Fruit fly (Drosophila melanogaster) whole organism, embryonic: Measurements from ENCODE around the gene sloth1.

Experiments used
- Antp ChIP-seq: fragments of 200-800 bp; sonication (Bioruptor generic); optimal IDR thresholded peaks from 3 replicates; lab custom pipeline; 2016; ENCODE audit warnings: missing biosample characterization, missing genetic modification characterization
- CG10209 ChIP-seq: fragments of 200-800 bp; sonication (Bioruptor generic); optimal IDR thresholded peaks from 3 replicates; lab custom pipeline; 2017; ENCODE audit warnings: missing biosample characterization, mild to moderate bottlenecking, missing genetic modification characterization, missing genetic modification reagents
- CG10366 ChIP-seq: fragments of 200-800 bp; sonication (Bioruptor generic); IDR thresholded peaks from 2 replicates; pipeline ENCODE4 v1.3.6; 2022; ENCODE audit warnings: missing biosample characterization, missing genetic modification characterization
- CG11093 ChIP-seq: fragments of 200-800 bp; sonication (Bioruptor generic); IDR thresholded peaks from 3 replicates; pipeline ENCODE4 v1.3.6; 2022; ENCODE audit warnings: missing biosample characterization, missing genetic modification characterization
- CG11398 ChIP-seq: fragments of 200-800 bp; sonication (Bioruptor generic); optimal IDR thresholded peaks from 2 replicates; lab custom pipeline; 2016; ENCODE audit warnings: missing biosample characterization, missing genetic modification characterization
- CG12104 ChIP-seq: fragments of 200-800 bp; sonication (Bioruptor generic); optimal IDR thresholded peaks from 3 replicates; lab custom pipeline; 2016; ENCODE audit warnings: missing biosample characterization, missing genetic modification characterization
- CG12219 ChIP-seq: fragments of 200-800 bp; sonication (Bioruptor generic); optimal IDR thresholded peaks from 3 replicates; lab custom pipeline; 2018; ENCODE audit warnings: missing biosample characterization, mild to moderate bottlenecking, missing genetic modification characterization
- CG12744 ChIP-seq: fragments of 200-800 bp; sonication (Bioruptor generic); optimal IDR thresholded peaks from 2 replicates; lab custom pipeline; 2016; ENCODE audit warnings: missing biosample characterization, missing genetic modification characterization
- CG17359 ChIP-seq: fragments of 200-800 bp; sonication (Bioruptor generic); optimal IDR thresholded peaks from 3 replicates; lab custom pipeline; 2018; ENCODE audit warnings: missing biosample characterization, mild to moderate bottlenecking, missing genetic modification characterization, moderate library complexity
- CG18619 ChIP-seq: fragments of 200-800 bp; sonication (Bioruptor generic); optimal IDR thresholded peaks from 3 replicates; lab custom pipeline; 2017; ENCODE audit warnings: missing biosample characterization, mild to moderate bottlenecking, missing genetic modification characterization
- CG18764 ChIP-seq: fragments of 200-800 bp; sonication (Bioruptor generic); optimal IDR thresholded peaks from 3 replicates; lab custom pipeline; 2016; ENCODE audit warnings: missing biosample characterization, missing genetic modification characterization
- CG2199 ChIP-seq: fragments of 200-800 bp; sonication (Bioruptor generic); IDR thresholded peaks from 3 replicates; pipeline ENCODE4 v1.3.6; 2022; ENCODE audit warnings: missing biosample characterization, missing genetic modification characterization
- CG30431 ChIP-seq: fragments of 200-800 bp; sonication (Bioruptor generic); optimal IDR thresholded peaks from 2 replicates; lab custom pipeline; 2017; ENCODE audit warnings: missing biosample characterization, missing genetic modification characterization
- CG31441 ChIP-seq: fragments of 200-800 bp; sonication (Bioruptor generic); IDR thresholded peaks from 2 replicates; pipeline ENCODE4 v1.3.6; 2022; ENCODE audit warnings: missing biosample characterization, missing genetic modification characterization
- CG3726 ChIP-seq: fragments of 200-800 bp; sonication (Bioruptor generic); IDR thresholded peaks from 3 replicates; pipeline ENCODE4, ENCODE4 v1.3.6; 2022; ENCODE audit warnings: missing biosample characterization, missing genetic modification characterization
- CG5245 ChIP-seq: fragments of 200-800 bp; sonication (Bioruptor generic); optimal IDR thresholded peaks from 3 replicates; lab custom pipeline; 2016; ENCODE audit warnings: missing biosample characterization, missing genetic modification characterization
- CG8290 ChIP-seq, 3 experiments: fragments of 200-800 bp; sonication (Bioruptor generic); optimal IDR thresholded peaks; 2 replicates each; lab custom pipeline; 2016 to 2019; ENCODE audit warnings: missing biosample characterization in 3 of 3, missing genetic modification characterization in 3 of 3, mild to moderate bottlenecking in 2 of 3, moderate library complexity in 1 of 3
- GATAe ChIP-seq: fragments of 200-800 bp; sonication (Bioruptor generic); conservative IDR thresholded peaks from 2 replicates; pipeline ENCODE4 v1.3.6; 2022; ENCODE audit warnings: missing biosample characterization, missing genetic modification characterization
- Meics ChIP-seq: fragments of 200-800 bp; sonication (Bioruptor generic); optimal IDR thresholded peaks from 2 replicates; lab custom pipeline; 2017; ENCODE audit warnings: missing biosample characterization, mild to moderate bottlenecking, missing genetic modification characterization
- Myb ChIP-seq: fragments of 200-800 bp; sonication (Bioruptor generic); optimal IDR thresholded peaks from 2 replicates; lab custom pipeline; 2016; ENCODE audit warnings: missing biosample characterization, missing genetic modification characterization
- Oli ChIP-seq: fragments of 200-800 bp; sonication (Bioruptor generic); optimal IDR thresholded peaks from 2 replicates; lab custom pipeline; 2018; ENCODE audit warnings: missing biosample characterization, mild to moderate bottlenecking, missing genetic modification characterization, moderate library complexity
- Pdp1 ChIP-seq, 2 experiments: fragments of 200-800 bp; sonication (Bioruptor generic); optimal IDR thresholded peaks; 3 replicates each; lab custom pipeline; 2016; ENCODE audit warnings: missing biosample characterization in 2 of 2, missing genetic modification characterization in 2 of 2, mild to moderate bottlenecking in 1 of 2, moderate library complexity in 1 of 2
- Ravus ChIP-seq: fragments of 200-800 bp; sonication (Bioruptor generic); IDR thresholded peaks from 2 replicates; pipeline ENCODE4 v1.3.6; 2022; ENCODE audit warnings: missing biosample characterization, missing genetic modification characterization
- ac ChIP-seq: fragments of 200-800 bp; sonication (Bioruptor generic); optimal IDR thresholded peaks from 3 replicates; lab custom pipeline; 2017; ENCODE audit warnings: missing biosample characterization, mild to moderate bottlenecking, missing genetic modification characterization
- al ChIP-seq: fragments of 200-800 bp; sonication (Bioruptor generic); IDR thresholded peaks from 2 replicates; pipeline ENCODE4 v1.3.6; 2022; ENCODE audit warnings: missing biosample characterization, missing genetic modification characterization
- aop ChIP-seq: fragments of 200-800 bp; sonication (Bioruptor generic); IDR thresholded peaks from 2 replicates; pipeline ENCODE4 v1.3.6; 2022; ENCODE audit warnings: missing biosample characterization, missing genetic modification characterization
- ara ChIP-seq: fragments of 200-800 bp; sonication (Bioruptor generic); IDR thresholded peaks from 2 replicates; pipeline ENCODE4 v1.3.6; 2022; ENCODE audit warnings: missing biosample characterization, missing genetic modification characterization
- crol ChIP-seq: fragments of 200-800 bp; sonication (Bioruptor generic); IDR thresholded peaks from 2 replicates; pipeline ENCODE4 v1.3.6; 2022; ENCODE audit warnings: missing biosample characterization, missing genetic modification characterization
- danr ChIP-seq: fragments of 200-800 bp; sonication (Bioruptor generic); IDR thresholded peaks from 2 replicates; pipeline ENCODE4 v1.3.6; 2022; ENCODE audit warnings: missing biosample characterization, missing genetic modification characterization
- ftz-f1 ChIP-seq: fragments of 200-800 bp; sonication (Bioruptor generic); optimal IDR thresholded peaks from 2 replicates; lab custom pipeline; 2016; ENCODE audit warnings: missing biosample characterization, missing genetic modification characterization
- gcm2 ChIP-seq: fragments of 200-800 bp; sonication (Bioruptor generic); optimal IDR thresholded peaks from 2 replicates; lab custom pipeline; 2016; ENCODE audit warnings: missing biosample characterization, missing genetic modification characterization
- gem ChIP-seq: fragments of 200-800 bp; sonication (Bioruptor generic); optimal IDR thresholded peaks from 2 replicates; lab custom pipeline; 2019; ENCODE audit warnings: missing biosample characterization, mild to moderate bottlenecking, missing genetic modification characterization, moderate library complexity
- h ChIP-seq: fragments of >200 bp; optimal IDR thresholded peaks from 2 replicates; lab custom pipeline; 2017
- hth ChIP-seq: fragments of >200 bp; optimal IDR thresholded peaks from 2 replicates; lab custom pipeline; 2017; ENCODE audit warnings: inconsistent platforms
- inv ChIP-seq: fragments of 200-800 bp; sonication (Bioruptor generic); IDR thresholded peaks from 2 replicates; pipeline ENCODE4 v1.3.6; 2022; ENCODE audit warnings: missing biosample characterization, missing genetic modification characterization; ENCODE audit not compliant: partially characterized antibody
- lov ChIP-seq, 2 experiments: fragments of 200-800 bp in 1 of 2; fragments of >200 bp in 1 of 2; sonication (Bioruptor generic) in 1 of 2; IDR thresholded peaks in 1 of 2; optimal IDR thresholded peaks in 1 of 2; 2 replicates in 1 of 2; 3 replicates in 1 of 2; pipeline versions ENCODE4 v1.3.6 to Lab custom; 2017 to 2022; ENCODE audit warnings: missing biosample characterization in 1 of 2, missing genetic modification characterization in 1 of 2
- onecut ChIP-seq: fragments of 200-800 bp; sonication (Bioruptor generic); IDR thresholded peaks from 2 replicates; pipeline ENCODE4 v1.3.6; 2022; ENCODE audit warnings: missing biosample characterization, missing genetic modification characterization
- slbo ChIP-seq: fragments of 200-800 bp; sonication (Bioruptor generic); IDR thresholded peaks from 2 replicates; pipeline ENCODE4 v1.3.6; 2022; ENCODE audit warnings: missing biosample characterization, missing genetic modification characterization
- trh ChIP-seq: fragments of 200-800 bp; sonication (Bioruptor generic); optimal IDR thresholded peaks from 2 replicates; lab custom pipeline; 2016; ENCODE audit warnings: missing biosample characterization, missing genetic modification characterization
- vfl ChIP-seq: fragments of 200-800 bp; sonication (Bioruptor generic); optimal IDR thresholded peaks from 2 replicates; lab custom pipeline; 2016; ENCODE audit warnings: missing biosample characterization, missing genetic modification characterization
- wor ChIP-seq: fragments of 200-800 bp; sonication (Bioruptor generic); IDR thresholded peaks from 2 replicates; pipeline ENCODE4 v1.3.6; 2022; ENCODE audit warnings: missing biosample characterization, missing genetic modification characterization
- yki ChIP-seq: fragments of >200 bp; optimal IDR thresholded peaks from 3 replicates; lab custom pipeline; 2018
- zfh2 ChIP-seq: fragments of 200-800 bp; sonication (Bioruptor generic); optimal IDR thresholded peaks from 2 replicates; lab custom pipeline; 2016; ENCODE audit warnings: missing biosample characterization, missing genetic modification characterization

Gene sloth1

dm6 chrX:7011063-7011743 lies at the start of gene sloth1, which contains the start of the genes cm and sloth2 (continued):
- TF ChIP-seq Meics (GFP tag; lab: Kevin White, UChicago) (peak; percentile 70), ac (GFP tag; lab: Kevin White, UChicago) (no peak), CG10209 (GFP tag; lab: Kevin White, UChicago) (peak; percentile 71), ftz-f1 (peak; percentile 45), CG8290 (GFP tag; optimal IDR thresholded peaks at IDR 0.05; lab: Kevin White, UChicago) (peak; percentile 85), CG8290 (tag; optimal IDR thresholded peaks at IDR 0.05; lab: Kevin White, UChicago) (peak; percentile 55 to 93), hth (lab: Kevin White, UChicago) (no peak), lov (optimal IDR thresholded peaks at IDR 0.05; lab: Kevin White, UChicago) (no peak), lov (GFP tag; IDR thresholded peaks at IDR 0.05; lab: Robert Waterston, UW) (peak; percentile 59; the same call in 1 of the 3 replicates), crol (no peak; the same call in 1 of the 2 replicates), CG3726 (peak; percentile 65; the same call in 2 of the 3 replicates), CG18619 (GFP tag; lab: Kevin White, UChicago) (peak; percentile 73), gcm2 (GFP tag; lab: Kevin White, UChicago) (peak; percentile 75), al (GFP tag; lab: Robert Waterston, UW) (peak; percentile 90), CG11398 (GFP tag; lab: Kevin White, UChicago) (peak; percentile 85), slbo (GFP tag; lab: Robert Waterston, UW) (peak; percentile 95), CG10366 (GFP tag; lab: Robert Waterston, UW) (peak; percentile 85), CG12219 (GFP tag; lab: Kevin White, UChicago) (peak; percentile 74), wor (GFP tag; lab: Robert Waterston, UW) (peak; percentile 77), Myb (GFP tag; lab: Kevin White, UChicago) (peak; percentile 69), inv (peak; percentile 76), GATAe (GFP tag; lab: Robert Waterston, UW) (no peak), CG11093 (GFP tag; lab: Robert Waterston, UW) (peak; percentile 68; the same call in 2 of the 3 replicates), trh (GFP tag; lab: Kevin White, UChicago) (peak; percentile 81), CG5245 (GFP tag; lab: Kevin White, UChicago) (peak; percentile 60), ara (GFP tag; lab: Robert Waterston, UW) (peak; percentile 76; the same call in 1 of the 2 replicates), Oli (peak; percentile 72), CG12744 (GFP tag; lab: Kevin White, UChicago) (peak; percentile 79), danr (GFP tag; lab: Robert Waterston, UW) (peak; percentile 62), CG12104 (GFP tag; lab: Kevin White, UChicago) (peak; percentile 24), onecut (GFP tag; lab: Robert Waterston, UW) (peak; percentile 68), CG18764 (GFP tag; lab: Kevin White, UChicago) (peak; percentile 69), Ravus (GFP tag; lab: Robert Waterston, UW) (no peak), h (lab: Kevin White, UChicago) (no peak), Antp (GFP tag; lab: Kevin White, UChicago) (peak; percentile 84), CG17359 (tag; lab: Kevin White, UChicago) (peak; percentile 85), Pdp1 (GFP tag; optimal IDR thresholded peaks at IDR 0.05; lab: Kevin White, UChicago) (peak; percentile 89 to 90), vfl (peak; percentile 92), gem (tag; lab: Kevin White, UChicago) (peak; percentile 93), CG2199 (GFP tag; lab: Robert Waterston, UW) (peak; percentile 81), yki (no peak), CG31441 (peak; percentile 72), CG30431 (peak; percentile 76), zfh2 (GFP tag; lab: Kevin White, UChicago) (peak; percentile 92), aop (GFP tag; lab: Robert Waterston, UW) (peak; percentile 71; the same call in 1 of the 2 replicates)
